Fruit fly (Drosophila melanogaster) whole organism, wandering third instar larva: ENCODE measurements around the gene CG31975.

Experiments
- CG32264 ChIP-seq: fragments of 200-800 bp; sonication (Bioruptor generic); optimal IDR thresholded peaks from 2 replicates; lab custom pipeline; 2016; ENCODE audit warnings: missing biosample characterization, missing genetic modification characterization
- CG9705 ChIP-seq: fragments of 200-800 bp; sonication (Bioruptor generic); optimal IDR thresholded peaks from 2 replicates; lab custom pipeline; 2018; ENCODE audit warnings: missing biosample characterization, mild to moderate bottlenecking, missing genetic modification characterization
- CrebA ChIP-seq: fragments of 200-800 bp; sonication (Bioruptor generic); optimal IDR thresholded peaks from 2 replicates; lab custom pipeline; 2016; ENCODE audit warnings: missing biosample characterization, mild to moderate bottlenecking, missing genetic modification characterization, borderline replicate concordance
- Dfd ChIP-seq: fragments of >200 bp; optimal IDR thresholded peaks from 2 replicates; lab custom pipeline; 2017; ENCODE audit warnings: missing biosample characterization, missing genetic modification characterization
- Dif ChIP-seq: fragments of 200-275, 200-300 bp; sonication (Bioruptor generic); optimal IDR thresholded peaks from 2 replicates; lab custom pipeline; 2018; ENCODE audit warnings: missing biosample characterization, missing genetic modification characterization; ENCODE audit not compliant: partially characterized antibody
- GATAd ChIP-seq: sonication (Bioruptor generic); optimal IDR thresholded peaks from 2 replicates; lab custom pipeline; 2016; ENCODE audit warnings: missing biosample characterization, missing genetic modification characterization
- HLH106 ChIP-seq: fragments of 200-800 bp; optimal IDR thresholded peaks from 3 replicates; lab custom pipeline; 2019; ENCODE audit warnings: missing biosample characterization, mild to moderate bottlenecking, missing genetic modification characterization, moderate library complexity
- Hnf4 ChIP-seq: fragments of 200-800 bp; sonication (Bioruptor generic); optimal IDR thresholded peaks from 2 replicates; lab custom pipeline; 2016; ENCODE audit warnings: missing biosample characterization, mild to moderate bottlenecking, missing genetic modification characterization
- Hr78 ChIP-seq: fragments of >200 bp; optimal IDR thresholded peaks from 2 replicates; lab custom pipeline; 2017; ENCODE audit warnings: missing biosample characterization, missing genetic modification characterization
- Hr83 ChIP-seq: fragments of 200-300 bp; sonication (Bioruptor generic); optimal IDR thresholded peaks from 2 replicates; lab custom pipeline; 2016; ENCODE audit warnings: missing biosample characterization, mild to moderate bottlenecking, missing genetic modification characterization, moderate library complexity; ENCODE audit not compliant: poor library complexity, severe bottlenecking
- Myc ChIP-seq: fragments of >200 bp; optimal IDR thresholded peaks from 2 replicates; lab custom pipeline; 2017
- OdsH ChIP-seq: fragments of 200-800 bp; sonication (Bioruptor generic); optimal IDR thresholded peaks from 2 replicates; lab custom pipeline; 2016; ENCODE audit warnings: missing biosample characterization, mild to moderate bottlenecking, missing genetic modification characterization
- Rel ChIP-seq, 2 experiments: fragments of 200-800 bp; sonication (Bioruptor generic) in 1 of 2; optimal IDR thresholded peaks; 2 replicates in 1 of 2; 3 replicates in 1 of 2; lab custom pipeline; 2016 to 2019; ENCODE audit warnings: mild to moderate bottlenecking in 2 of 2, missing biosample characterization in 2 of 2, missing genetic modification characterization in 2 of 2, moderate library complexity in 1 of 2
- Sp1 ChIP-seq: fragments of 200-800 bp; sonication (Bioruptor generic); optimal IDR thresholded peaks from 3 replicates; lab custom pipeline; 2019; ENCODE audit warnings: missing biosample characterization, mild to moderate bottlenecking, missing genetic modification characterization, moderate library complexity
- Vsx2 ChIP-seq: fragments of 200-300, 225-300 bp; sonication (Bioruptor generic); optimal IDR thresholded peaks from 2 replicates; lab custom pipeline; 2018; ENCODE audit warnings: missing biosample characterization, missing genetic modification characterization; ENCODE audit not compliant: partially characterized antibody
- br ChIP-seq: fragments of 200-800 bp; sonication (Bioruptor generic); optimal IDR thresholded peaks from 2 replicates; lab custom pipeline; 2016; ENCODE audit warnings: missing biosample characterization, missing genetic modification characterization
- dl ChIP-seq, 2 experiments: fragments of 175-275, 200-275 bp in 1 of 2; fragments of 200-275 bp in 1 of 2; sonication (Bioruptor generic); optimal IDR thresholded peaks; lab custom pipeline; 2018; ENCODE audit warnings: mild to moderate bottlenecking in 2 of 2, missing biosample characterization in 2 of 2, missing genetic modification characterization in 2 of 2, moderate library complexity in 2 of 2; ENCODE audit not compliant: partially characterized antibody in 2 of 2, insufficient read depth in 1 of 2
- ey ChIP-seq: fragments of 200-800 bp; sonication (Bioruptor generic); optimal IDR thresholded peaks from 2 replicates; lab custom pipeline; 2016; ENCODE audit warnings: missing biosample characterization, missing genetic modification characterization
- foxo ChIP-seq, 2 experiments: fragments of 200-800 bp; sonication (Bioruptor generic); optimal IDR thresholded peaks; 2 replicates in 1 of 2; 3 replicates in 1 of 2; lab custom pipeline; 2016 to 2017; ENCODE audit warnings: missing biosample characterization in 2 of 2, missing genetic modification characterization in 2 of 2
- fru ChIP-seq: fragments of 200-800 bp; sonication (Bioruptor generic); optimal IDR thresholded peaks from 3 replicates; lab custom pipeline; 2016; ENCODE audit warnings: missing biosample characterization, mild to moderate bottlenecking, missing genetic modification characterization
- h ChIP-seq: fragments of 200-800 bp; sonication (Bioruptor generic); optimal IDR thresholded peaks from 3 replicates; lab custom pipeline; 2016; ENCODE audit warnings: missing biosample characterization, mild to moderate bottlenecking, missing genetic modification characterization
- jim ChIP-seq: fragments of 175-275, 200-325 bp; sonication (Bioruptor generic); optimal IDR thresholded peaks from 2 replicates; lab custom pipeline; 2016; ENCODE audit warnings: missing biosample characterization, mild to moderate bottlenecking, missing genetic modification characterization
- lola ChIP-seq: fragments of >200 bp; optimal IDR thresholded peaks from 2 replicates; lab custom pipeline; 2017; ENCODE audit warnings: missing biosample characterization, missing genetic modification characterization
- pan ChIP-seq: fragments of >200 bp; optimal IDR thresholded peaks from 2 replicates; lab custom pipeline; 2017
- rgr ChIP-seq: fragments of 200-800 bp; sonication (Bioruptor generic); optimal IDR thresholded peaks from 3 replicates; lab custom pipeline; 2016; ENCODE audit warnings: missing biosample characterization, mild to moderate bottlenecking, missing genetic modification characterization
- sage ChIP-seq: fragments of 200-800 bp; sonication (Bioruptor generic); optimal IDR thresholded peaks from 2 replicates; lab custom pipeline; 2016; ENCODE audit warnings: missing biosample characterization, mild to moderate bottlenecking, missing genetic modification characterization
- sv ChIP-seq: fragments of 200-800 bp; sonication (Bioruptor generic); optimal IDR thresholded peaks from 3 replicates; lab custom pipeline; 2016; ENCODE audit warnings: missing biosample characterization, missing genetic modification characterization
- tai ChIP-seq: sonication (Bioruptor generic); optimal IDR thresholded peaks from 2 replicates; lab custom pipeline; 2016; ENCODE audit warnings: missing biosample characterization, missing genetic modification characterization
- usp ChIP-seq: fragments of >200 bp; optimal IDR thresholded peaks from 2 replicates; lab custom pipeline; 2017; ENCODE audit warnings: missing biosample characterization, missing genetic modification characterization
- woc ChIP-seq: sonication (Bioruptor generic); optimal IDR thresholded peaks from 2 replicates; lab custom pipeline; 2016; ENCODE audit warnings: missing biosample characterization, mild to moderate bottlenecking, missing genetic modification characterization

Gene CG31975

DNA sequence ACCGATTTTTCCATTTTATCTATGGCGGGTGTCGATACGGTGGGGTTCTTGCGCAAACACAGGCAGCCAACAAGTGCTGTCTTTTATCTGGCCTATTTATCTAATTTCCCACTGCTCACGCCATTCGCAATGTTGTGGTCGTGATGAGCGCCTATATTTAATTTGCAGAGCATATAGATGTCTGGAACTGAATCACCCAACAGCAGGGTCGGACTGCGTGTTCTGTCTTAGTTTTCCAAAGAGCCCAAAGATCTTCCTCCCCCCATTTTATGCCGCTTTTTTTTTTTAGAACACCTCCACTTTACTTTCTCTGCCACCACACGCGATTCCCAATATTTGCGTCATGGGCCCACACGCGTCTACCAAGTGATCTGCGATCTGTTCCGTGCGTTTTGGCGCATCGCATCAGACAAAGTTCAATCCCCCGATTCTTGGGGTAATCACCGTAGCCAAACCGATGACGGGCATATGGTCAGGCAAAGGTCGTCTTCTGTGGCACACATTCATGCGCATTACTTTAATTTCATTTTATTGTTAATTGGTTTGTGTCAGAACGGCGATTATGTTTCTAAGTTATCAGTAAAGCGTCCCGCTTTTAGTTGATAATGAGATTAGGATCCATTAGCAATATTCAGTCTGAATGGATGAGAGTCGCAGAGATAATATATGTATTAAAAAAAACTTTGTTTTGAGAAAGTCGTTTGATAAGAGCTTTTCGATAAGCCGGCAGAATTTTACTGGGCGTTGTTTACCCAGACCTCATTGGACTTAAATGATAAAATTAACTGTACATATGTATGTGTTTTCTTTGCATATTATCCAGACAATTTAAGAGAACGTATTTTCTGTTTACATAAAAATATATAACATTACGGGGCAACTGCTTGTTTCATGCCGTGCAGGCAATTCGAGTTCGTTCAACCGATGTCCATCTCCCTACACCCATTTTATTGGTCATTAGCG lies 3.8 kb downstream of the CG31975 start (continued):
- TF ChIP-seq Myc (lab: Kevin White, UChicago) = no peak

- no peak for TF ChIP-seq fru (GFP tag; lab: Kevin White, UChicago)
- no peak for TF ChIP-seq dl (GFP tag; optimal IDR thresholded peaks at IDR 0.05; lab: Kevin White, UChicago; ENCODE audit: insufficient read depth in 1 of 2, partially characterized antibody in 2 of 2)
- TF ChIP-seq sv = no peak
- no peak for TF ChIP-seq woc (GFP tag; lab: Kevin White, UChicago)
- TF ChIP-seq Hr78 = no peak
- TF ChIP-seq pan (lab: Kevin White, UChicago) = no peak
- no peak for TF ChIP-seq Vsx2 (GFP tag; lab: Kevin White, UChicago)
- TF ChIP-seq OdsH (GFP tag; lab: Kevin White, UChicago) = no peak
- TF ChIP-seq ey (GFP tag; lab: Kevin White, UChicago) = no peak
- no peak for TF ChIP-seq Hr83
- TF ChIP-seq foxo (GFP tag; optimal IDR thresholded peaks at IDR 0.05; lab: Kevin White, UChicago) = no peak
- TF ChIP-seq CrebA (GFP tag; lab: Kevin White, UChicago) = no peak
- TF ChIP-seq Myc (lab: Kevin White, UChicago) = no peak
- no peak for TF ChIP-seq HLH106 (tag; lab: Kevin White, UChicago)
- TF ChIP-seq CG9705 (GFP tag; lab: Kevin White, UChicago) = no peak
- TF ChIP-seq Dfd (GFP tag; lab: Kevin White, UChicago) = no peak
- no peak for TF ChIP-seq Hnf4 (GFP tag; lab: Kevin White, UChicago)
- no peak for TF ChIP-seq CG32264 (GFP tag; lab: Kevin White, UChicago)
Measured at dm6 chr2L:136131-136426, 4.7 kb downstream of the CG31975 start.

DNA sequence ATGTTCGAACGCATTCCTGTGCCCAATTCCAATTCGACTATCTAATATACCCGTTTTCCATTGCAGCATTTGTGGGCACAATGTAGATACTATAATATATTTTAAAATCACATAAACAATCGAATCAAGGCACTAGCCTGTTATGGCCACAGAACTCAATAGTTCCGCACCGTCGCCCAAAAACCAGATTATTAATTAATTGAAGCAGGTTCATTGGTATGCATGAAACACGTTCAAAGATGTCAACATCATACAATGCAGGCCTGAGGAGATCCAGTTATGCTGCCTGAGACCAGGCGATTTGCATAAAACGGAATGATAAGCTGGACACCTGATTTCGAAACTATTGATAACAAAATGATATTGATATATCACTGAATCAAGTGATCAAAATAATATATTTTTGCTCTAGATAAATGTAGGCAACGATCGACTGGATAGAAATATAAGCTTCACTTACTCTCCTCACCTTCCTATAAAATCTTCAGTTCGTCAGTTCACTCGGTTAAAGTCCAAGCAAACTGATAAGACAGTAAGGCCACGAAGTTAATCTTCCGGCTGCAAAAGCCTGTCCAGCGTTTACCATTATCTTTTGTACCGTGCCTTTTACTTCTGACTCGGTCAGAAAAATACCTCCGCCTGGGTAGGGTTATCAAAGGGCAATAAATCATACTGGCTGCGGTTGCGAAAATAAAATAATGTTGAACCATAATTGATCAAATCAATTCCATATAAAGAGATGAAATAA lies 5.2 kb downstream of the CG31975 start:
- no peak for TF ChIP-seq Rel (GFP tag; optimal IDR thresholded peaks at IDR 0.05; lab: Kevin White, UChicago)
- peak; percentile 20 for TF ChIP-seq Rel (tag; optimal IDR thresholded peaks at IDR 0.05; lab: Kevin White, UChicago)
- no peak for TF ChIP-seq pan (lab: Kevin White, UChicago)
- TF ChIP-seq fru (GFP tag; lab: Kevin White, UChicago) = peak; percentile 47
- no peak for TF ChIP-seq tai (GFP tag; lab: Kevin White, UChicago)
- no peak for TF ChIP-seq Hr78
- peak; percentile 62 for TF ChIP-seq Hnf4 (GFP tag; lab: Kevin White, UChicago)

- no peak for TF ChIP-seq OdsH (GFP tag; lab: Kevin White, UChicago)
- TF ChIP-seq GATAd (GFP tag; lab: Kevin White, UChicago) = no peak
- no peak for TF ChIP-seq Rel (GFP tag; optimal IDR thresholded peaks at IDR 0.05; lab: Kevin White, UChicago)
- peak; percentile 22 for TF ChIP-seq Rel (tag; optimal IDR thresholded peaks at IDR 0.05; lab: Kevin White, UChicago)
Measured at dm6 chr2L:134563-135382, 6.0 kb downstream of the CG31975 start.

dm6 chr2L:131466-132270 lies 9.1 kb downstream of the CG31975 start, which contains the start of gene Gs1:
TSS of gene Gs1 (plus strand) at chr2L:132077.
- TF ChIP-seq Hnf4 (GFP tag; lab: Kevin White, UChicago) = peak; percentile 42
- TF ChIP-seq Hr78 = no peak
- TF ChIP-seq Hr83 = peak; percentile 41
- no peak for TF ChIP-seq usp (GFP tag; lab: Kevin White, UChicago)
- peak; percentile 59 for TF ChIP-seq Sp1
- no peak for TF ChIP-seq ey (GFP tag; lab: Kevin White, UChicago)
- no peak for TF ChIP-seq HLH106 (tag; lab: Kevin White, UChicago)
- no peak for TF ChIP-seq pan (lab: Kevin White, UChicago)
- TF ChIP-seq foxo (GFP tag; optimal IDR thresholded peaks at IDR 0.05; lab: Kevin White, UChicago) = peak in 1 of 2 experiments; percentile 15
- no peak for TF ChIP-seq CG9705 (GFP tag; lab: Kevin White, UChicago)
- no peak for TF ChIP-seq Myc (lab: Kevin White, UChicago)
- TF ChIP-seq h = peak; percentile 55
- no peak for TF ChIP-seq sage (GFP tag; lab: Kevin White, UChicago)
- no peak for TF ChIP-seq lola (GFP tag; lab: Kevin White, UChicago)
- TF ChIP-seq dl (GFP tag; optimal IDR thresholded peaks at IDR 0.05; lab: Kevin White, UChicago; ENCODE audit: insufficient read depth in 1 of 2, partially characterized antibody in 2 of 2) = peak; percentile 66 to 89
- TF ChIP-seq Rel (GFP tag; optimal IDR thresholded peaks at IDR 0.05; lab: Kevin White, UChicago) = no peak
- peak; percentile 68 for TF ChIP-seq Rel (tag; optimal IDR thresholded peaks at IDR 0.05; lab: Kevin White, UChicago)
- TF ChIP-seq br = peak; percentile 43
- TF ChIP-seq rgr (GFP tag; lab: Kevin White, UChicago) = peak; percentile 45
- no peak for TF ChIP-seq GATAd (GFP tag; lab: Kevin White, UChicago)
- TF ChIP-seq jim (GFP tag; lab: Kevin White, UChicago) = no peak
- peak; percentile 90 for TF ChIP-seq Dif (GFP tag; lab: Kevin White, UChicago)
- peak; percentile 14 for TF ChIP-seq OdsH (GFP tag; lab: Kevin White, UChicago)
- TF ChIP-seq CrebA (GFP tag; lab: Kevin White, UChicago) = no peak
- no peak for TF ChIP-seq CG32264 (GFP tag; lab: Kevin White, UChicago)
- TF ChIP-seq fru (GFP tag; lab: Kevin White, UChicago) = no peak
